Worm (Caenorhabditis elegans): Measurements from ENCODE around the gene idi-1.

The idi-1 gene

DNA sequence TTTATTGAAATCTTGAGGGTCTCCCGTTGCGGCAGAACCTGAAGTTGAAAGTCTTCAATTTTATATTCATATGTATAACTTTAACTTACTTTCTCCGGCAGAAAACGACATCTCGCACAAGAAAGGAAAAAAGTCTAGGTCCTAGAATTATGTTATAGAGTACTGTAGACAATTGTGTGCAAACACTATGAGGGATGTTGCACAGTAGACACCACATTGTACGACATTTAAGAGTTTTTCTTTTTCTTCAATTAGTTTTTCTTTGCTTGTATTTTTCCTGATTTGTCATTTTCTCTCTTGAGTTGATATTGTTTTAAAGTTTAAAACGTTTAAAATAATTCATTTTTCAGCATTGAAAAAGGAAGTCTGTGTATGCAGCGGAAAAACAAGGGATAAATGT is 6.2 kb upstream of the idi-1 start, which contains the start of the genes K06H7.7 and grp-1 (continued):
- no peak for TF ChIP-seq mef-2 (tag; optimal IDR thresholded peaks at IDR 0.05)
- TF ChIP-seq nhr-47 (tag; optimal IDR thresholded peaks at IDR 0.05): peak; percentile 71
- TF ChIP-seq unc-62 (GFP tag; optimal IDR thresholded peaks at IDR 0.05): no peak
- no peak for TF ChIP-seq ceh-63 (GFP tag; optimal IDR thresholded peaks at IDR 0.05)
- TF ChIP-seq mdl-1 (tag; optimal IDR thresholded peaks at IDR 0.05): no peak
- TF ChIP-seq ztf-4 (tag; optimal IDR thresholded peaks at IDR 0.05): no peak
- peak; percentile 36 for TF ChIP-seq C16A3.4 (tag; optimal IDR thresholded peaks at IDR 0.05)
- no peak for TF ChIP-seq lin-14 (GFP tag; optimal IDR thresholded peaks at IDR 0.05)
- TF ChIP-seq xbp-1 (tag; optimal IDR thresholded peaks at IDR 0.05): peak; percentile 56
- no peak for TF ChIP-seq Y116A8C.19 (tag; optimal IDR thresholded peaks at IDR 0.05; ENCODE audit: borderline replicate concordance)
- TF ChIP-seq dsc-1 (tag; optimal IDR thresholded peaks at IDR 0.05): peak; percentile 44
- TF ChIP-seq pag-3 (tag; optimal IDR thresholded peaks at IDR 0.05; ENCODE audit: borderline replicate concordance, insufficient read depth): no peak
- no peak for TF ChIP-seq unc-30 (tag; optimal IDR thresholded peaks at IDR 0.05)
- TF ChIP-seq ceh-82 (tag; optimal IDR thresholded peaks at IDR 0.05): peak; percentile 37 to 52 (median 40)
- TF ChIP-seq C04F5.9 (tag; optimal IDR thresholded peaks at IDR 0.05): peak; percentile 22
- TF ChIP-seq pqm-1 (tag; optimal IDR thresholded peaks at IDR 0.05): no peak
- peak; percentile 63 for TF ChIP-seq lir-3 (tag; optimal IDR thresholded peaks at IDR 0.05; ENCODE audit: poor library complexity)
- TF ChIP-seq nhr-28 (tag; optimal IDR thresholded peaks at IDR 0.05): no peak
- peak; percentile 75 to 82 for TF ChIP-seq lin-35 (GFP tag; optimal IDR thresholded peaks at IDR 0.05)
- no peak for TF ChIP-seq hpl-2 (GFP tag; optimal IDR thresholded peaks at IDR 0.05)
- TF ChIP-seq irx-1 (tag; optimal IDR thresholded peaks at IDR 0.05): no peak
- peak; percentile 53 for TF ChIP-seq rnt-1 (tag; optimal IDR thresholded peaks at IDR 0.05)
- TF ChIP-seq jun-1 (tag; optimal IDR thresholded peaks at IDR 0.05): peak; percentile 19
- no peak for TF ChIP-seq sox-4 (tag; optimal IDR thresholded peaks at IDR 0.05)
- peak; percentile 64 for TF ChIP-seq skn-1 (tag; optimal IDR thresholded peaks at IDR 0.05)
- TF ChIP-seq ztf-11 (tag; optimal IDR thresholded peaks at IDR 0.05): no peak
- TF ChIP-seq aha-1 (tag; optimal IDR thresholded peaks at IDR 0.05): no peak
- no peak for TF ChIP-seq ets-5 (GFP tag; IDR thresholded peaks at IDR 0.05)
- no peak for TF ChIP-seq sptf-1 (tag; optimal IDR thresholded peaks at IDR 0.05)
- no peak for TF ChIP-seq hlh-17 (GFP tag; optimal IDR thresholded peaks at IDR 0.05; ENCODE audit: borderline replicate concordance)
- TF ChIP-seq lsy-2 (tag; optimal IDR thresholded peaks at IDR 0.05): peak; percentile 99
- no peak for TF ChIP-seq elt-2 (tag; optimal IDR thresholded peaks at IDR 0.05)
- TF ChIP-seq nhr-12 (tag; optimal IDR thresholded peaks at IDR 0.05): no peak
- TF ChIP-seq grh-1 (GFP tag; IDR thresholded peaks at IDR 0.05): no peak
- TF ChIP-seq vab-15 (tag; optimal IDR thresholded peaks at IDR 0.05): no peak
- TF ChIP-seq snpc-4 (tag; optimal IDR thresholded peaks at IDR 0.05): peak; percentile 9
- no peak for TF ChIP-seq tlp-1 (tag; optimal IDR thresholded peaks at IDR 0.05)
- peak; percentile 13 for TF ChIP-seq unc-86 (tag; optimal IDR thresholded peaks at IDR 0.05)
- TF ChIP-seq nhr-237 (tag; optimal IDR thresholded peaks at IDR 0.05): no peak
- TF ChIP-seq ceh-8 (GFP tag; optimal IDR thresholded peaks at IDR 0.05): no peak
- peak; percentile 40; the same call in 1 of the 2 replicates for TF ChIP-seq nhr-19 (GFP tag; conservative IDR thresholded peaks at IDR 0.05)

DNA sequence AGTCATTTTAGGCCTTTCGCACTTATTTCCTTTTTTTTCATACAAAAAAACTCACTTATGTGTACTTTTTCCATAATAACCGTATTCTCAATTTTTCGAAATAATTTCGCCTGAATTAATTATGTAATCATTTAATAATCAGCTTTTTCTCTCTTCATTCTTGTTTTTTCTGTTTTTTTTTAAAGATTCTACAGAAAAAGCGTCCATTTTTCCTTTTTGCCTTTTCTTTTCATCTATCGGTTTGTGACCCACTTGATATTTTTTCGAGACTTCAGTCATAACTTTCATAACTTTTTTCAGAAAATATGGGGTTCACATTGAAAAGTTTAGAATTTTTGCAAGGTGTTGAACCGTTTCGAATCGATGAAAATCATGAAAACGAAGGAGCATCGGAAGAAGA is 3.3 kb upstream of the idi-1 start, which contains the start of gene vms-1:
vms-1 (plus strand) TSS at position 301 of the 400 bp plus-strand sequence.
- TF ChIP-seq irx-1 (tag; optimal IDR thresholded peaks at IDR 0.05) (no peak), snu-23 (GFP tag; optimal IDR thresholded peaks at IDR 0.05) (no peak), Y116A8C.19 (tag; optimal IDR thresholded peaks at IDR 0.05; ENCODE audit: borderline replicate concordance) (no peak), ztf-4 (tag; optimal IDR thresholded peaks at IDR 0.05) (no peak), C16A3.4 (tag; optimal IDR thresholded peaks at IDR 0.05) (no peak), mef-2 (tag; optimal IDR thresholded peaks at IDR 0.05) (no peak), sptf-1 (tag; optimal IDR thresholded peaks at IDR 0.05) (no peak), hlh-4 (tag; optimal IDR thresholded peaks at IDR 0.05) (no peak), ceh-88 (GFP tag; IDR thresholded peaks at IDR 0.05) (no peak), C04F5.9 (tag; optimal IDR thresholded peaks at IDR 0.05) (no peak), nhr-12 (tag; optimal IDR thresholded peaks at IDR 0.05) (no peak), ceh-63 (GFP tag; optimal IDR thresholded peaks at IDR 0.05) (no peak), nhr-20 (tag; optimal IDR thresholded peaks at IDR 0.05) (no peak), skn-1 (tag; optimal IDR thresholded peaks at IDR 0.05) (no peak), fkh-10 (GFP tag; optimal IDR thresholded peaks at IDR 0.05) (no peak), nhr-11 (tag; optimal IDR thresholded peaks at IDR 0.05) (no peak), unc-98 (GFP tag; IDR thresholded peaks at IDR 0.05) (no peak), dsc-1 (tag; optimal IDR thresholded peaks at IDR 0.05) (no peak), pax-3 (tag; optimal IDR thresholded peaks at IDR 0.05) (no peak)

All from whole organism, L1 larva.